Worm (Caenorhabditis elegans): ENCODE results near the gene glr-4.

The glr-4 gene

DNA sequence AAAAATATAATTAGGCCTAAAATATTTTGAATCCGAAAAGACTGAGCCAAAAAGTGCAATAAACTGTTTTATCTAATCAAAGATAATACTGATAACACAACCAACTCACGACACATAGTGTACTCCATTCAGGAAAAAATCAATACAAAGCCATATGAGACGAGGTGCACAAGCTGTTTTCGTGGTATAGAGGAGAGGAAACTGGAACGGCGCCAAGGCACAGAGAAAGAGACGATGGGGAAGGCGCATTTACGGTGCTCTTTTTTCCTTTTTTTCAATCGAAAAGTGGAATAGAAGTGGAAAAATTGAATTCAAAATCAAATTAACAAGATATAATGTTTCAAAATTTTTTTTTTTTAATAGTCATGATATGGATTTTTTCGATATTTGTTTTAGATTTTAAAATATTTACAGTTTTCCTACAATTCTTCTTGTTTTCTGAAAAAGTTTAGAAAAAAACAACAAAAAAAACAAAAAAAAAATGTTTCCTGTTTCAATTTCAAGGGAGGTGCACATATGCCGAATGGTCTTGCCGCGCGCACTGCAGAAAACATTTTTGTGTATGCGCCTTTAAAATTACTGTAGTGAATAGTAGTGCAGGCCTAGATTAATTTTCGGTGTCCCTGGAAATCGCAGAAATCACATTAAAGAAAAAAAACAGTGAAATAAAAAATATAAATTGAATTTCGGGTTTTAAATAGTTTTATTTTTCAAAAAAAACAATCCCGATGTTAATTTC, 35.6 kb downstream of the glr-4 start, which contains the start of gene B0228.7:
Gene B0228.7 (minus strand): TSS at position 627 of the 739 bp plus-strand sequence.
- TF ChIP-seq hlh-26 (GFP tag; conservative IDR thresholded peaks at IDR 0.05): no peak
- TF ChIP-seq zim-3 (tag; optimal IDR thresholded peaks at IDR 0.05): no peak
- peak; percentile 86 for TF ChIP-seq ztf-18 (tag; optimal IDR thresholded peaks at IDR 0.05)
- no peak for TF ChIP-seq lsy-27 (tag; optimal IDR thresholded peaks at IDR 0.05; ENCODE audit: borderline replicate concordance, insufficient read depth)
- no peak for TF ChIP-seq mes-4 (tag; optimal IDR thresholded peaks at IDR 0.05)
- peak; percentile 33 for TF ChIP-seq him-1 (tag; optimal IDR thresholded peaks at IDR 0.05)
- TF ChIP-seq attf-5 (GFP tag; optimal IDR thresholded peaks at IDR 0.05): peak; percentile 28
- no peak for TF ChIP-seq F55B11.4 (tag; optimal IDR thresholded peaks at IDR 0.05; ENCODE audit: borderline replicate concordance, insufficient read depth)
- TF ChIP-seq K11D2.4 (GFP tag; IDR thresholded peaks at IDR 0.05): no peak
- no peak for TF ChIP-seq hlh-12 (tag; optimal IDR thresholded peaks at IDR 0.05)
- no peak for TF ChIP-seq Y53G8AR.9 (GFP tag; conservative IDR thresholded peaks at IDR 0.05)
- no peak for TF ChIP-seq ztf-3 (GFP tag; optimal IDR thresholded peaks at IDR 0.05)
- peak; percentile 94 for TF ChIP-seq lsl-1 (GFP tag; optimal IDR thresholded peaks at IDR 0.05)
- TF ChIP-seq madf-8 (GFP tag; conservative IDR thresholded peaks at IDR 0.05): peak; percentile 96
- TF ChIP-seq dox-1 (GFP tag; IDR thresholded peaks at IDR 0.05): no peak
- TF ChIP-seq snpc-1.3 (tag; optimal IDR thresholded peaks at IDR 0.05; ENCODE audit: insufficient read depth): peak; percentile 53
- TF ChIP-seq snpc-4 (GFP tag; optimal IDR thresholded peaks at IDR 0.05): peak; percentile 19
- no peak for TF ChIP-seq snpc-4 (tag; optimal IDR thresholded peaks at IDR 0.05)
- TF ChIP-seq F37B4.10 (GFP tag; IDR thresholded peaks at IDR 0.05): no peak
- TF ChIP-seq lin-26 (GFP tag; IDR thresholded peaks at IDR 0.05): no peak
- peak; percentile 26 for TF ChIP-seq snpc-3.4 (tag; optimal IDR thresholded peaks at IDR 0.05)
- no peak for TF ChIP-seq B0336.3 (GFP tag; IDR thresholded peaks at IDR 0.05)
- TF ChIP-seq nhr-80 (tag; optimal IDR thresholded peaks at IDR 0.05): peak; percentile 55
- peak; percentile 63 for TF ChIP-seq ceh-91 (GFP tag; IDR thresholded peaks at IDR 0.05)
- TF ChIP-seq snpc-1.1 (tag; optimal IDR thresholded peaks at IDR 0.05; ENCODE audit: insufficient read depth): peak; percentile 2
- no peak for TF ChIP-seq F23B12.7 (tag; optimal IDR thresholded peaks at IDR 0.05; ENCODE audit: insufficient read depth)
- peak; percentile 87 for TF ChIP-seq F33H1.4 (GFP tag; IDR thresholded peaks at IDR 0.05)
- no peak for TF ChIP-seq Y95B8A.8 (GFP tag; IDR thresholded peaks at IDR 0.05)
- TF ChIP-seq madf-6 (GFP tag; IDR thresholded peaks at IDR 0.05): peak; percentile 97
- no peak for TF ChIP-seq unc-62 (GFP tag; optimal IDR thresholded peaks at IDR 0.05)
- peak; percentile 92 for TF ChIP-seq xnd-1 (tag; optimal IDR thresholded peaks at IDR 0.05)
- peak; percentile 69 for TF ChIP-seq efl-1 (GFP tag; optimal IDR thresholded peaks at IDR 0.05)
- TF ChIP-seq athp-1 (tag; optimal IDR thresholded peaks at IDR 0.05): peak; percentile 2
- no peak for TF ChIP-seq mel-28 (tag; optimal IDR thresholded peaks at IDR 0.05; ENCODE audit: borderline replicate concordance)
- TF ChIP-seq rpc-1 (optimal IDR thresholded peaks at IDR 0.05): no peak
- no peak for TF ChIP-seq rpc-1 (tag; optimal IDR thresholded peaks at IDR 0.05)
- TF ChIP-seq egl-44 (GFP tag; IDR thresholded peaks at IDR 0.05): no peak
- no peak for TF ChIP-seq lin-35 (GFP tag; optimal IDR thresholded peaks at IDR 0.05)
- no peak for TF ChIP-seq ceh-79 (tag; optimal IDR thresholded peaks at IDR 0.05)
- TF ChIP-seq ceh-27 (GFP tag; optimal IDR thresholded peaks at IDR 0.05): no peak
- TF ChIP-seq nhr-90 (tag; optimal IDR thresholded peaks at IDR 0.05): no peak
- no peak for TF ChIP-seq sea-2 (GFP tag; IDR thresholded peaks at IDR 0.05)
- TF ChIP-seq ama-1 (optimal IDR thresholded peaks at IDR 0.05): no peak
- no peak for TF ChIP-seq ama-1 (GFP tag; optimal IDR thresholded peaks at IDR 0.05)
